Worm (Caenorhabditis elegans): ENCODE measurements around the gene srh-308.

Gene srh-308

DNA sequence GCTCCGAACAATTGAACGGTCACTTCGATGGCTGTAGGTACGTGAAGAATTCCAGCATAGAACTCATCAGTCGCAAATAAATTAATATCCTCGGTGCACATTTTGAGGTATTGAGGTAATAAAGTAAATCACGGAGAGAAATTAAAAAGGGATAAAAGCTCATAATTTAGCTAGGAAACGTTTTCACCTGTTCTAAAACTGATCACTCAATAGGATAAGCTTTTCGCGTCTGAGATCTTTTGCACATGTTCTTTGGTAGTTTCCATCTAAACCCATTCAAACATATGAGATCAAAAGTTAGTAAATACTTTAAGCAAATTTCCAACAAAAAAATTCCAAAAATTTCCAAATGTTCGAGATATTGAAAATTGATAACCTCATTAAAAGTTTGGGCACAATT is at the start of gene srh-308:
TSS of gene srh-308 (minus strand) at position 101 of the 400 bp plus-strand sequence.
- no peak for TF ChIP-seq ama-1 (optimal IDR thresholded peaks at IDR 0.05)
- no peak for TF ChIP-seq ZK546.5 (tag; optimal IDR thresholded peaks at IDR 0.05)

DNA sequence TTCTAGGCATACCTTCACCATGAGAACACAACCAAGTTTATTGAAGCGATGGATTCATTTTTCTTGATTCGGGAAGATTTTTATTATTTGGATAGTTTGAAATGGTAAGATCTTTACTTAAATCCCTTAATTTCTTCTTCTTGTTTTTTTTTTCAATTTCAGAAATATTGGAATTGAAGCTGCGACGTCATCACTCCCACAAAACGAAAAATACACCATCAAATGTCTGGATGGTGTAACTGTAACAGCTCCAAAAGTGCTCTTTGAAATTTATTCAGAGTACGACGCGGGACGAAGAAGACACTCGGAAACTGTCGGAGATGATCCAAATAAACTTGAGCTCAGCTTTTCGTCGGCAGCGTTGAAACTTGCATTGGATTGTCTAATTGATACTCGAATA is 47.0 kb upstream of the srh-308 start, which contains the start of gene D1086.21:
TSS of gene D1086.21 (plus strand) at position 301 of the 400 bp plus-strand sequence.
- TF ChIP-seq ceh-82 (tag; optimal IDR thresholded peaks at IDR 0.05): no peak
- TF ChIP-seq egl-27 (tag; optimal IDR thresholded peaks at IDR 0.05): no peak
- TF ChIP-seq ceh-16 (tag; optimal IDR thresholded peaks at IDR 0.05): no peak
- no peak for TF ChIP-seq mml-1 (tag; optimal IDR thresholded peaks at IDR 0.05)
- no peak for TF ChIP-seq aly-2 (tag; optimal IDR thresholded peaks at IDR 0.05)
- TF ChIP-seq nhr-12 (tag; optimal IDR thresholded peaks at IDR 0.05): no peak
- no peak for TF ChIP-seq unc-39 (tag; optimal IDR thresholded peaks at IDR 0.05)
- no peak for TF ChIP-seq nhr-237 (tag; optimal IDR thresholded peaks at IDR 0.05)
- no peak for TF ChIP-seq fkh-10 (GFP tag; optimal IDR thresholded peaks at IDR 0.05)
- no peak for TF ChIP-seq ztf-4 (tag; optimal IDR thresholded peaks at IDR 0.05)
- TF ChIP-seq ztf-11 (tag; optimal IDR thresholded peaks at IDR 0.05): no peak
- no peak for TF ChIP-seq unc-62 (GFP tag; optimal IDR thresholded peaks at IDR 0.05)
- TF ChIP-seq lin-15B (tag; optimal IDR thresholded peaks at IDR 0.05): no peak
- no peak for TF ChIP-seq fos-1 (tag; optimal IDR thresholded peaks at IDR 0.05)
- TF ChIP-seq elt-2 (tag; optimal IDR thresholded peaks at IDR 0.05): no peak
- TF ChIP-seq nhr-76 (tag; optimal IDR thresholded peaks at IDR 0.05): no peak
- no peak for TF ChIP-seq nhr-43 (tag; optimal IDR thresholded peaks at IDR 0.05; ENCODE audit: poor library complexity, severe bottlenecking)
- no peak for TF ChIP-seq elt-1 (tag; optimal IDR thresholded peaks at IDR 0.05)
- TF ChIP-seq nhr-23 (tag; optimal IDR thresholded peaks at IDR 0.05): no peak
- no peak for TF ChIP-seq egl-5 (tag; optimal IDR thresholded peaks at IDR 0.05)

DNA sequence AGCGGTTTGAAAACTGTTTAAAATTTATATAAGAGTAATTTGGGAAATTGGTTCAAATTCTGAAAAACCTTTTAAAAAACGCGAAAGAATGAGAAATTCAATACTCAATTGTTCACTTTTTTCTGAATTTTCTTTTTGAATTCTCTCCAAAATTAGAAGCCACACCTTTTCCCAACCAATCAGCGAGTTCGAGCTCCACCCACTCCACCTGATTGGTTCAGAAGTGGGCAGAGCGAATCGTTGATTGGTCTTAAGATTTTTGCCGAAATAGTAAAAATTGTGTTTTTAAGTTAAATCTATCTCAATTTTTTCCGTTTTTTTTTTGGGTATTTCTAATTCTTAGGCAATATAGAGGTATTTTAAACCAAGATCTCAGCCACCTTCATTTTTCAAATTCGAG is 46.6 kb upstream of the srh-308 start:
- TF ChIP-seq nfya-1 (tag; optimal IDR thresholded peaks at IDR 0.05; ENCODE audit: insufficient read depth) (peak; percentile 90), nhr-77 (tag; optimal IDR thresholded peaks at IDR 0.05) (no peak), nhr-43 (tag; optimal IDR thresholded peaks at IDR 0.05; ENCODE audit: poor library complexity, severe bottlenecking) (no peak), ama-1 (optimal IDR thresholded peaks at IDR 0.05) (no peak), nhr-25 (tag; optimal IDR thresholded peaks at IDR 0.05) (no peak)

DNA sequence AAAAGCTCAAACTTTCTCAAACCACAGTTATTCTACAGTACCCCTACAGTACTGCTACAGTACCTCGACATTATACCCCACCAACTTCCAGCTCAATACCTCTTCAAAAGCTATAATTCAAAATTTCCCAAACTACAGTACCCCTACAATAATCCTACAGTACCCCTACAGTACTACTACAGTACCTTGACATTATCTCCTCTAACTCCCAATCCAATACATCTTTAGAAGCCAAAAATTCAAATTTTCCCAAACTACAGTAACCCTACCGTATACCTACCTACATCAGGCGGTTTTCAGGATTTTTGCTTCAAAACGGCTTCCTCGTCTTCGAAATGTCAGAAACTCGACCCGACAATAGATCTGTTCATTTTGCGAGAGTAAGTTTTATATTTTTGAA is 40.2 kb upstream of the srh-308 start, which contains the start of gene F58D12.3:
TSS of gene F58D12.3 (plus strand) at position 301 of the 400 bp plus-strand sequence.
- no peak for TF ChIP-seq pqm-1 (tag; optimal IDR thresholded peaks at IDR 0.05)
- TF ChIP-seq sea-2 (GFP tag; optimal IDR thresholded peaks at IDR 0.05): no peak
- TF ChIP-seq elt-3 (tag; optimal IDR thresholded peaks at IDR 0.05): no peak
- no peak for TF ChIP-seq mdl-1 (tag; optimal IDR thresholded peaks at IDR 0.05)
- no peak for TF ChIP-seq fkh-2 (tag; optimal IDR thresholded peaks at IDR 0.05)
- no peak for TF ChIP-seq zag-1 (tag; optimal IDR thresholded peaks at IDR 0.05)
- TF ChIP-seq ztf-4 (tag; optimal IDR thresholded peaks at IDR 0.05): no peak
- no peak for TF ChIP-seq aly-2 (tag; optimal IDR thresholded peaks at IDR 0.05)
- TF ChIP-seq unc-62 (GFP tag; optimal IDR thresholded peaks at IDR 0.05): no peak
- no peak for TF ChIP-seq daf-12 (tag; optimal IDR thresholded peaks at IDR 0.05)
- no peak for TF ChIP-seq ceh-28 (tag; optimal IDR thresholded peaks at IDR 0.05)
- TF ChIP-seq elt-1 (tag; optimal IDR thresholded peaks at IDR 0.05): no peak
- no peak for TF ChIP-seq skn-1 (tag; optimal IDR thresholded peaks at IDR 0.05)
- TF ChIP-seq pha-4 (tag; optimal IDR thresholded peaks at IDR 0.05): no peak
- no peak for TF ChIP-seq ceh-82 (tag; optimal IDR thresholded peaks at IDR 0.05)
- TF ChIP-seq hmg-11 (tag; optimal IDR thresholded peaks at IDR 0.05): no peak
- TF ChIP-seq nhr-237 (tag; optimal IDR thresholded peaks at IDR 0.05): no peak
- TF ChIP-seq R02D3.7 (tag; optimal IDR thresholded peaks at IDR 0.05): no peak
- no peak for TF ChIP-seq mml-1 (tag; optimal IDR thresholded peaks at IDR 0.05)
- no peak for TF ChIP-seq nfya-1 (tag; optimal IDR thresholded peaks at IDR 0.05; ENCODE audit: insufficient read depth)

DNA sequence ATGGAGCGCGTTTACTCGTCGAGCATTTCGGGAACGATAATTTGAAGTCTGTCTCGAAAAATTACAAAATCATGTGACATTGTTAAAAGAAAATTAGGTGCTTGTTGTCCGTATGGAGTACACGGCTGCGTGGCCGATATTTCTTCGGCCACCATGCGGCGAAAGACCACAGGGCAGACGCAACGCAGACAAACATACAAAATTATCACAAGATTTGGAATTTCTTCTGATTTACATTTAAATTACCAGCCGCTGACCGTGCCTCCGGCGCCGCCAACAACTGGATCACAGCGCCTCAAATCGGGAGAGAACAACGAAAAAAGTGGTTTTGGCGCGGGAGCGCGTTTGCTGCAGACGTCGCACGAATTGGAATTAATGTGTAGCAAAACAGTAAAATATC is 37.7 kb upstream of the srh-308 start:
- TF ChIP-seq nhr-77 (tag; optimal IDR thresholded peaks at IDR 0.05): peak; percentile 39
- peak; percentile 86 for TF ChIP-seq ceh-28 (tag; optimal IDR thresholded peaks at IDR 0.05)
- TF ChIP-seq fkh-10 (GFP tag; optimal IDR thresholded peaks at IDR 0.05): peak; percentile 50
- TF ChIP-seq nhr-23 (tag; optimal IDR thresholded peaks at IDR 0.05): peak; percentile 97
- peak; percentile 52 for TF ChIP-seq elt-1 (tag; optimal IDR thresholded peaks at IDR 0.05)
- TF ChIP-seq snpc-4 (tag; optimal IDR thresholded peaks at IDR 0.05): peak; percentile 93
- peak; percentile 82 for TF ChIP-seq lin-15B (tag; optimal IDR thresholded peaks at IDR 0.05)
- peak; percentile 94 for TF ChIP-seq lin-39 (tag; optimal IDR thresholded peaks at IDR 0.05)
- TF ChIP-seq nfya-1 (tag; optimal IDR thresholded peaks at IDR 0.05; ENCODE audit: insufficient read depth): peak; percentile 87
- TF ChIP-seq egl-27 (tag; optimal IDR thresholded peaks at IDR 0.05): peak; percentile 16
- TF ChIP-seq nhr-28 (tag; optimal IDR thresholded peaks at IDR 0.05): peak; percentile 41
- TF ChIP-seq elt-2 (tag; optimal IDR thresholded peaks at IDR 0.05): peak; percentile 77
- peak; percentile 77 for TF ChIP-seq pha-4 (tag; optimal IDR thresholded peaks at IDR 0.05)
- TF ChIP-seq lsy-12 (tag; optimal IDR thresholded peaks at IDR 0.05): peak; percentile 94
- TF ChIP-seq R02D3.7 (tag; optimal IDR thresholded peaks at IDR 0.05): peak; percentile 80
- peak; percentile 65 for TF ChIP-seq pqm-1 (tag; optimal IDR thresholded peaks at IDR 0.05)
- peak; percentile 18 for TF ChIP-seq skn-1 (tag; optimal IDR thresholded peaks at IDR 0.05)
- peak; percentile 90 for TF ChIP-seq tbx-2 (tag; optimal IDR thresholded peaks at IDR 0.05)
- TF ChIP-seq egl-5 (tag; optimal IDR thresholded peaks at IDR 0.05): peak; percentile 35
- peak in 1 of 2 experiments; percentile 23 for TF ChIP-seq eor-1 (tag; optimal IDR thresholded peaks at IDR 0.05)
- peak; percentile 87 for TF ChIP-seq jun-1 (tag; optimal IDR thresholded peaks at IDR 0.05)
- peak; percentile 75 for TF ChIP-seq ceh-82 (tag; optimal IDR thresholded peaks at IDR 0.05)
- TF ChIP-seq nhr-43 (tag; optimal IDR thresholded peaks at IDR 0.05; ENCODE audit: poor library complexity, severe bottlenecking): peak; percentile 98

Measured in whole organism, L3 larva.